Fruit fly (Drosophila melanogaster) whole organism, wandering third instar larva: ENCODE results near the gene Best2.

Experiments
- Hr78 ChIP-seq: fragments of >200 bp; optimal IDR thresholded peaks from 2 replicates; lab custom pipeline; 2017; ENCODE audit warnings: missing biosample characterization, missing genetic modification characterization
- br ChIP-seq: fragments of 200-800 bp; sonication (Bioruptor generic); optimal IDR thresholded peaks from 2 replicates; lab custom pipeline; 2016; ENCODE audit warnings: missing biosample characterization, missing genetic modification characterization
- dl ChIP-seq, 2 experiments: fragments of 175-275, 200-275 bp in 1 of 2; fragments of 200-275 bp in 1 of 2; sonication (Bioruptor generic); optimal IDR thresholded peaks; lab custom pipeline; 2018; ENCODE audit warnings: mild to moderate bottlenecking in 2 of 2, missing biosample characterization in 2 of 2, missing genetic modification characterization in 2 of 2, moderate library complexity in 2 of 2; ENCODE audit not compliant: partially characterized antibody in 2 of 2, insufficient read depth in 1 of 2
- psq ChIP-seq: fragments of 200-800 bp; sonication (Bioruptor generic); optimal IDR thresholded peaks from 3 replicates; lab custom pipeline; 2017; ENCODE audit warnings: missing biosample characterization, mild to moderate bottlenecking, missing genetic modification characterization, moderate library complexity
- tai ChIP-seq: sonication (Bioruptor generic); optimal IDR thresholded peaks from 2 replicates; lab custom pipeline; 2016; ENCODE audit warnings: missing biosample characterization, missing genetic modification characterization

- no peak for TF ChIP-seq dl (GFP tag; optimal IDR thresholded peaks at IDR 0.05; lab: Kevin White, UChicago; ENCODE audit: insufficient read depth in 1 of 2, partially characterized antibody in 2 of 2)
- TF ChIP-seq psq, result no peak
- no peak for TF ChIP-seq Hr78 (GFP tag; lab: Kevin White, UChicago)
- TF ChIP-seq tai (GFP tag; lab: Kevin White, UChicago), result no peak
- TF ChIP-seq br, result no peak
Observed at dm6 chr3L:6254427-6255105, 1.9 kb downstream of the Best2 start.
